Worm (Caenorhabditis elegans) whole organism, midembryonic: ENCODE data around the gene idpa-2.

Experiments used
- T22C8.4 ChIP-seq: fragments of 200-800 bp; sonication (Bioruptor generic); IDR thresholded peaks from 2 replicates; pipeline ENCODE4 v1.3.6; 2022; ENCODE audit warnings: missing genetic modification characterization, missing compliant biosample characterization
- cog-1 ChIP-seq: sonication (generic microtip); optimal IDR thresholded peaks from 2 replicates; lab custom pipeline; 2016; ENCODE audit warnings: missing genetic modification characterization, missing compliant biosample characterization
- flt-1 ChIP-seq: fragments of 200-800 bp; sonication (Bioruptor generic); IDR thresholded peaks from 2 replicates; pipeline ENCODE4 v1.3.6; 2022; ENCODE audit warnings: missing genetic modification characterization, missing compliant biosample characterization
- klf-2 ChIP-seq: fragments of 200-800 bp; sonication (Bioruptor generic); conservative IDR thresholded peaks from 2 replicates; pipeline ENCODE4 v1.3.6; 2022; ENCODE audit warnings: missing genetic modification reagents, missing genetic modification characterization, missing compliant biosample characterization
- ref-1 ChIP-seq: fragments of 200-800 bp; sonication (Bioruptor generic); conservative IDR thresholded peaks from 2 replicates; pipeline ENCODE4 v1.3.6; 2022; ENCODE audit warnings: missing genetic modification reagents, missing genetic modification characterization, missing compliant biosample characterization
- ztf-23 ChIP-seq: fragments of 200-800 bp; sonication (Bioruptor generic); IDR thresholded peaks from 2 replicates; pipeline ENCODE4 v1.3.6; 2022; ENCODE audit warnings: missing genetic modification reagents, missing genetic modification characterization, missing compliant biosample characterization
- ztf-29 ChIP-seq: fragments of 200-800 bp; sonication (Bioruptor generic); IDR thresholded peaks from 2 replicates; pipeline ENCODE4 v1.3.6; 2022; ENCODE audit warnings: missing genetic modification reagents, missing genetic modification characterization, missing compliant biosample characterization

- TF ChIP-seq ref-1 = no peak
- no peak for TF ChIP-seq flt-1 (GFP tag; lab: Robert Waterston, UW)
- TF ChIP-seq ztf-29 (GFP tag; lab: Robert Waterston, UW) = no peak
- TF ChIP-seq ztf-23 (GFP tag; lab: Robert Waterston, UW) = no peak
- TF ChIP-seq T22C8.4 (GFP tag; lab: Robert Waterston, UW) = no peak
- TF ChIP-seq klf-2 (GFP tag; lab: Robert Waterston, UW) = no peak
- no peak for TF ChIP-seq cog-1 (tag; lab: Kevin White, UChicago)
Observed at ce11 chrII:8808482-8808881, 15.9 kb upstream of the idpa-2 start, which contains the start of gene F07H5.10.
